Worm (Caenorhabditis elegans) whole organism, L2 larva: ENCODE measurements around the gene F41B4.1.

Experiments used
- C34F6.9 ChIP-seq: fragments of 150-350 bp; optimal IDR thresholded peaks from 2 replicates; lab custom pipeline; 2014; ENCODE audit warnings: missing biosample characterization, missing genetic modification characterization
- F13H6.1 ChIP-seq: sonication (generic microtip); optimal IDR thresholded peaks from 2 replicates; lab custom pipeline; 2016; ENCODE audit warnings: missing genetic modification characterization, missing compliant biosample characterization
- R02D3.7 ChIP-seq: fragments of 150-350 bp; optimal IDR thresholded peaks from 2 replicates; lab custom pipeline; 2014; ENCODE audit warnings: missing biosample characterization, missing genetic modification characterization
- Y55F3AM.14 ChIP-seq: fragments of 200-800 bp; sonication (Bioruptor generic); optimal IDR thresholded peaks from 2 replicates; lab custom pipeline; 2018; ENCODE audit warnings: mild to moderate bottlenecking, missing genetic modification characterization, missing compliant biosample characterization
- aly-2 ChIP-seq: fragments of 150-350 bp; optimal IDR thresholded peaks from 2 replicates; lab custom pipeline; 2014; ENCODE audit warnings: missing biosample characterization, missing genetic modification characterization
- blmp-1 ChIP-seq: sonication (generic microtip); optimal IDR thresholded peaks from 2 replicates; lab custom pipeline; 2017; ENCODE audit warnings: missing genetic modification characterization, mild to moderate bottlenecking, missing compliant biosample characterization, antibody characterized with exemption, moderate library complexity; ENCODE audit not compliant: insufficient read depth
- ceh-16 ChIP-seq: fragments of 150-350 bp; optimal IDR thresholded peaks from 2 replicates; lab custom pipeline; 2014; ENCODE audit warnings: missing biosample characterization, missing genetic modification characterization
- crh-2 ChIP-seq: sonication (generic microtip); optimal IDR thresholded peaks from 2 replicates; lab custom pipeline; 2017; ENCODE audit warnings: missing biosample characterization, missing genetic modification characterization
- dmd-4 ChIP-seq: sonication (generic microtip); optimal IDR thresholded peaks from 2 replicates; lab custom pipeline; 2017; ENCODE audit warnings: missing biosample characterization, missing genetic modification characterization
- egl-27 ChIP-seq: sonication (generic microtip); optimal IDR thresholded peaks from 3 replicates; lab custom pipeline; 2017; ENCODE audit warnings: missing biosample characterization, missing genetic modification reagents, missing genetic modification characterization
- elt-1 ChIP-seq: fragments of 150-350 bp; optimal IDR thresholded peaks from 2 replicates; lab custom pipeline; 2014; ENCODE audit warnings: missing biosample characterization, missing genetic modification characterization
- fos-1 ChIP-seq: fragments of 150-350 bp; optimal IDR thresholded peaks from 2 replicates; lab custom pipeline; 2014; ENCODE audit warnings: missing biosample characterization, missing genetic modification characterization
- gmeb-1 ChIP-seq: fragments of 150-350 bp; optimal IDR thresholded peaks from 2 replicates; lab custom pipeline; 2014; ENCODE audit warnings: missing biosample characterization, missing genetic modification characterization
- lin-11 ChIP-seq: fragments of 150-350 bp; sonication (generic microtip); optimal IDR thresholded peaks from 2 replicates; lab custom pipeline; 2014; ENCODE audit warnings: missing biosample characterization, missing genetic modification characterization, inconsistent platforms, mixed read lengths
- lin-13 ChIP-seq: fragments of 150-350 bp; optimal IDR thresholded peaks from 2 replicates; lab custom pipeline; 2014; ENCODE audit warnings: missing biosample characterization, missing genetic modification reagents, missing genetic modification characterization
- lin-39 ChIP-seq: fragments of 150-350 bp; optimal IDR thresholded peaks from 2 replicates; lab custom pipeline; 2014; ENCODE audit warnings: missing biosample characterization, missing genetic modification reagents, missing genetic modification characterization
- lsy-2 ChIP-seq, 2 experiments: fragments of 150-350 bp in 1 of 2; sonication (generic microtip) in 1 of 2; optimal IDR thresholded peaks; 2 replicates each; lab custom pipeline; 2014 to 2017; ENCODE audit warnings: missing biosample characterization in 2 of 2, missing genetic modification characterization in 2 of 2
- mab-5 ChIP-seq: fragments of 150-350 bp; optimal IDR thresholded peaks from 2 replicates; lab custom pipeline; 2014; ENCODE audit warnings: missing biosample characterization, missing genetic modification characterization
- mdl-1 ChIP-seq, 2 experiments: fragments of 150-350 bp in 1 of 2; sonication (generic microtip) in 1 of 2; optimal IDR thresholded peaks; 2 replicates each; lab custom pipeline; 2017; ENCODE audit warnings: missing biosample characterization in 2 of 2, missing genetic modification characterization in 2 of 2
- nhr-10 ChIP-seq: sonication (generic microtip); optimal IDR thresholded peaks from 2 replicates; lab custom pipeline; 2017; ENCODE audit warnings: missing biosample characterization, missing genetic modification characterization
- nhr-11 ChIP-seq: fragments of 150-350 bp; optimal IDR thresholded peaks from 2 replicates; lab custom pipeline; 2014; ENCODE audit warnings: missing biosample characterization, missing genetic modification characterization
- nhr-129 ChIP-seq: fragments of 150-350 bp; optimal IDR thresholded peaks from 2 replicates; lab custom pipeline; 2014; ENCODE audit warnings: missing biosample characterization, missing genetic modification characterization
- nhr-23 ChIP-seq: fragments of 150-350 bp; optimal IDR thresholded peaks from 2 replicates; lab custom pipeline; 2014; ENCODE audit warnings: missing biosample characterization, missing genetic modification reagents, missing genetic modification characterization
- nhr-237 ChIP-seq: fragments of 150-350 bp; optimal IDR thresholded peaks from 2 replicates; lab custom pipeline; 2014; ENCODE audit warnings: missing biosample characterization, missing genetic modification characterization
- nhr-25 ChIP-seq: fragments of 150-350 bp; sonication (generic microtip); optimal IDR thresholded peaks from 3 replicates; lab custom pipeline; 2014; ENCODE audit warnings: missing biosample characterization, missing genetic modification characterization
- nhr-6 ChIP-seq: fragments of 150-350 bp; optimal IDR thresholded peaks from 2 replicates; lab custom pipeline; 2014; ENCODE audit warnings: missing biosample characterization, missing genetic modification characterization
- peb-1 ChIP-seq: fragments of 150-350 bp; optimal IDR thresholded peaks from 2 replicates; lab custom pipeline; 2014; ENCODE audit warnings: missing biosample characterization, missing genetic modification characterization
- sem-4 ChIP-seq: fragments of 150-350 bp; optimal IDR thresholded peaks from 2 replicates; lab custom pipeline; 2014; ENCODE audit warnings: missing biosample characterization, missing genetic modification reagents, missing genetic modification characterization
- sma-3 ChIP-seq: sonication (generic microtip); optimal IDR thresholded peaks from 2 replicates; lab custom pipeline; 2016; ENCODE audit warnings: missing genetic modification reagents, missing genetic modification characterization, missing compliant biosample characterization
- sma-9 ChIP-seq, 2 experiments: fragments of 150-350 bp in 1 of 2; sonication (generic microtip) in 1 of 2; optimal IDR thresholded peaks; 2 replicates each; lab custom pipeline; 2014 to 2016; ENCODE audit warnings: missing genetic modification characterization in 2 of 2, mild to moderate bottlenecking in 1 of 2, missing biosample characterization in 1 of 2, missing compliant biosample characterization in 1 of 2, missing genetic modification reagents in 1 of 2, moderate library complexity in 1 of 2
- unc-39 ChIP-seq: fragments of 150-350 bp; optimal IDR thresholded peaks from 2 replicates; lab custom pipeline; 2014; ENCODE audit warnings: missing biosample characterization, missing genetic modification characterization
- unc-55 ChIP-seq: fragments of 150-350 bp; sonication (generic microtip); optimal IDR thresholded peaks from 3 replicates; lab custom pipeline; 2014; ENCODE audit warnings: missing biosample characterization, missing genetic modification reagents, missing genetic modification characterization
- unc-62 ChIP-seq: fragments of 150-350 bp; optimal IDR thresholded peaks from 2 replicates; lab custom pipeline; 2014; ENCODE audit warnings: missing biosample characterization, missing genetic modification reagents, missing genetic modification characterization
- zag-1 ChIP-seq: fragments of 150-350 bp; optimal IDR thresholded peaks from 2 replicates; lab custom pipeline; 2014; ENCODE audit warnings: missing biosample characterization, missing genetic modification characterization
- ztf-1 ChIP-seq: fragments of 200-800 bp; sonication (Bioruptor generic); conservative IDR thresholded peaks from 2 replicates; pipeline ENCODE4 v1.3.6; 2022; ENCODE audit warnings: missing genetic modification characterization, missing compliant biosample characterization
- ztf-11 ChIP-seq: sonication (generic microtip); optimal IDR thresholded peaks from 2 replicates; lab custom pipeline; 2017; ENCODE audit warnings: missing biosample characterization, missing genetic modification characterization
- ztf-4 ChIP-seq: fragments of 150-350 bp; optimal IDR thresholded peaks from 2 replicates; lab custom pipeline; 2014; ENCODE audit warnings: missing biosample characterization, missing genetic modification characterization

Gene F41B4.1

ce11 chrX:6840670-6841308 lies 15.1 kb upstream of the F41B4.1 start, which contains the start of the genes glr-6 and asg-2 (continued):
- TF ChIP-seq ztf-1 (GFP tag; lab: Robert Waterston, UW) = no peak
- peak; percentile 90 for TF ChIP-seq crh-2 (tag; lab: Kevin White, UChicago)

DNA sequence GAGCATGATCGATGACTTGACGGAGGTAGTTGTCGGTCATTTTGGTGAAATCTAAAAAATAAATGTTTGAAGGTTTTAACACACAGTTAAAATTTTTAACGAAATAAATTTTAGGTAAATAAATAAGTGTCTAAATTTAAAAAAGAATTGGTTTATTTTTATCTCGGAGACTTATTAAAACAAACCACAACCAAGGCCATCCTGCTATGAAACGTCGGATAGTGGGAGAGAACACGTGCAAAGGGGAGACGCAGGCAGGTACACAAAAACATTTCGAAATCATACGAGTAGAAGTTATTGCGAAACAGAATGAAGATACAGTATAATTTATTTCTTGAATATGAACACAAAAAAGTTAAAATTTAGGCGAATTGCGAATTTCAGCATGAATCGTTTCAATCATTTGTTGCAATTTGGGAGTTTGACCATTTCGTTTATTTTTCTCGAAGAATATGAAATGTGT lies 10.4 kb upstream of the F41B4.1 start, which contains the start of gene F41B4.3:
TSS of gene F41B4.3 (minus strand) at position 51 of the 463 bp plus-strand sequence.
- no peak for TF ChIP-seq zag-1
- peak; percentile 55 for TF ChIP-seq C34F6.9 (tag; lab: Kevin White, UChicago)
- no peak for TF ChIP-seq ceh-16 (tag; lab: Kevin White, UChicago)
- TF ChIP-seq mdl-1 (tag; optimal IDR thresholded peaks at IDR 0.05; lab: Kevin White, UChicago) = peak in 1 of 2 experiments; percentile 31
- TF ChIP-seq nhr-129 (tag; lab: Kevin White, UChicago) = peak; percentile 39
- no peak for TF ChIP-seq ztf-4
- peak; percentile 69 for TF ChIP-seq unc-55 (GFP tag; lab: Kevin White, UChicago)
- TF ChIP-seq lsy-2 (tag; optimal IDR thresholded peaks at IDR 0.05; lab: Kevin White, UChicago) = peak in 1 of 2 experiments; percentile 56
- TF ChIP-seq nhr-25 (tag; lab: Kevin White, UChicago) = peak; percentile 7
- TF ChIP-seq, all 48 proteins: peak for 6

- no peak for TF ChIP-seq fos-1 (tag; lab: Kevin White, UChicago)
- TF ChIP-seq elt-1 = no peak
- TF ChIP-seq dmd-4 (tag; lab: Kevin White, UChicago) = no peak
- TF ChIP-seq lin-11 = no peak
- TF ChIP-seq F13H6.1 = no peak
- no peak for TF ChIP-seq mab-5 (tag; lab: Kevin White, UChicago)
- TF ChIP-seq lsy-2 (tag; optimal IDR thresholded peaks at IDR 0.05; lab: Kevin White, UChicago) = no peak
- no peak for TF ChIP-seq nhr-237
- TF ChIP-seq ztf-11 (tag; lab: Kevin White, UChicago) = no peak
- no peak for TF ChIP-seq mdl-1 (tag; optimal IDR thresholded peaks at IDR 0.05; lab: Kevin White, UChicago)
- no peak for TF ChIP-seq nhr-129 (tag; lab: Kevin White, UChicago)
- TF ChIP-seq nhr-11 (tag; lab: Kevin White, UChicago) = no peak
- no peak for TF ChIP-seq nhr-10 (tag; lab: Kevin White, UChicago)
- no peak for TF ChIP-seq ztf-1 (GFP tag; lab: Robert Waterston, UW)
- TF ChIP-seq gmeb-1 (tag; lab: Kevin White, UChicago) = no peak
- TF ChIP-seq nhr-23 = no peak
These were observed 9.5 kb upstream of the F41B4.1 start, which contains the start of gene F41B4.2 for ce11 chrX:6835166-6835565. Gene F41B4.2, minus strand, starts transcription at chrX:6835266.

ce11 chrX:6823218-6823979 lies 2.3 kb downstream of the F41B4.1 start, which contains the start of gene gei-15:
Gene gei-15, minus strand, starts transcription at chrX:6823268.
- TF ChIP-seq crh-2 (tag; lab: Kevin White, UChicago) (no peak), sma-9 (GFP tag; optimal IDR thresholded peaks at IDR 0.05; lab: Kevin White, UChicago) (peak; percentile 30), sma-9 (tag; optimal IDR thresholded peaks at IDR 0.05; lab: Kevin White, UChicago) (no peak), lin-39 (tag; lab: Kevin White, UChicago) (no peak), gmeb-1 (tag; lab: Kevin White, UChicago) (no peak), R02D3.7 (tag; lab: Kevin White, UChicago) (no peak), unc-39 (tag; lab: Kevin White, UChicago) (no peak), nhr-23 (no peak), egl-27 (tag; lab: Kevin White, UChicago) (no peak), peb-1 (no peak), F13H6.1 (peak; percentile 29), lin-13 (GFP tag; lab: Kevin White, UChicago) (no peak), nhr-237 (no peak), nhr-129 (tag; lab: Kevin White, UChicago) (peak; percentile 25), elt-1 (no peak), ztf-1 (GFP tag; lab: Robert Waterston, UW) (no peak), Y55F3AM.14 (GFP tag; lab: Kevin White, UChicago) (no peak), aly-2 (tag; lab: Kevin White, UChicago) (no peak), lsy-2 (tag; optimal IDR thresholded peaks at IDR 0.05; lab: Kevin White, UChicago) (no peak), dmd-4 (tag; lab: Kevin White, UChicago) (no peak), zag-1 (no peak), unc-62 (GFP tag; lab: Kevin White, UChicago) (no peak), nhr-11 (tag; lab: Kevin White, UChicago) (no peak), nhr-6 (tag; lab: Kevin White, UChicago) (no peak), sem-4 (tag; lab: Kevin White, UChicago) (no peak), unc-55 (GFP tag; lab: Kevin White, UChicago) (no peak), blmp-1 (tag; lab: Kevin White, UChicago) (no peak), sma-3 (GFP tag; lab: Kevin White, UChicago) (no peak)
